Worm (Caenorhabditis elegans): ENCODE measurements around the gene srx-136.

- TF ChIP-seq flt-1 (GFP tag; IDR thresholded peaks at IDR 0.05): no peak
- TF ChIP-seq klf-2 (GFP tag; conservative IDR thresholded peaks at IDR 0.05): no peak
- no peak for TF ChIP-seq med-1 (GFP tag; optimal IDR thresholded peaks at IDR 0.05; ENCODE audit: insufficient read depth)
Observed at ce11 chrV:13862505-13862904, 5.3 kb downstream of the srx-136 start, which contains the start of gene srx-137.
